Worm (Caenorhabditis elegans): ENCODE measurements around the gene cest-3.
A peak's percentile ranks its signal among the peaks of the same experiment; 100 is the strongest.

cest-3 gene

ce11 chrX:12235388-12235787 lies 6.1 kb upstream of the cest-3 start, which contains the start of gene C23H4.6:
TSS of gene C23H4.6 (plus strand) at chrX:12235606.
- TF ChIP-seq lin-32 (GFP tag; optimal IDR thresholded peaks at IDR 0.05) (no peak), ces-1 (GFP tag; optimal IDR thresholded peaks at IDR 0.05) (no peak), ceh-83 (GFP tag; optimal IDR thresholded peaks at IDR 0.05) (no peak), unc-62 (GFP tag; optimal IDR thresholded peaks at IDR 0.05) (no peak), nhr-2 (tag; optimal IDR thresholded peaks at IDR 0.05) (no peak), ceh-43 (GFP tag; optimal IDR thresholded peaks at IDR 0.05) (no peak), snpc-4 (tag; optimal IDR thresholded peaks at IDR 0.05) (no peak), elt-1 (tag; optimal IDR thresholded peaks at IDR 0.05; ENCODE audit: borderline replicate concordance, insufficient read depth) (no peak), nhr-76 (tag; optimal IDR thresholded peaks at IDR 0.05) (no peak), M03D4.4 (tag; optimal IDR thresholded peaks at IDR 0.05) (no peak), nhr-12 (tag; optimal IDR thresholded peaks at IDR 0.05) (no peak)

DNA sequence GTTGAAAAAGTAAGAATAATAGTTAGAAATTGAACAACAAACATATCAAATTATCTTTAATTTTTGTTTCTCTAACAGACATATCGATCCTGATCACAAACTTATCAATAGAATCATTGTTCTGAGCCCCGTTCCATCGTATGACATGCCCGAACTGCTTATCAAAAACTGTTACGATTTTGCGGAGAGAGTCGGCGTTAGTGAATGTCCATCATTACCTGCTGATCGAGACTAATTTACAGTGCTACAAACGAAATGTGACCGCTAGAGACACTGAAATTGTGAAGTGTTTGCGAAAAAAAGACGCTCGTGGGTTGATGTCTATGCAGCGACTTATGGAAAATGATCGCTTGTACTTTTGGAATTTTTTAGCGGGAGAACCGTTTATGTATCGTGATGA lies 1.5 kb downstream of the cest-3 start:
- TF ChIP-seq ceh-43 (GFP tag; optimal IDR thresholded peaks at IDR 0.05): no peak
- TF ChIP-seq drap-1 (GFP tag; optimal IDR thresholded peaks at IDR 0.05): no peak
- no peak for TF ChIP-seq ztf-11 (tag; optimal IDR thresholded peaks at IDR 0.05)
- TF ChIP-seq flh-1 (GFP tag; optimal IDR thresholded peaks at IDR 0.05): no peak
- no peak for TF ChIP-seq nhr-76 (tag; optimal IDR thresholded peaks at IDR 0.05)
- no peak for TF ChIP-seq snpc-4 (tag; optimal IDR thresholded peaks at IDR 0.05)
- no peak for TF ChIP-seq sem-2 (GFP tag; optimal IDR thresholded peaks at IDR 0.05)
- no peak for TF ChIP-seq ceh-39 (tag; optimal IDR thresholded peaks at IDR 0.05)
- no peak for TF ChIP-seq unc-62 (GFP tag; optimal IDR thresholded peaks at IDR 0.05)
- TF ChIP-seq nhr-237 (tag; optimal IDR thresholded peaks at IDR 0.05): no peak
- no peak for TF ChIP-seq elt-1 (tag; optimal IDR thresholded peaks at IDR 0.05; ENCODE audit: borderline replicate concordance, insufficient read depth)
- no peak for TF ChIP-seq elt-3 (tag; optimal IDR thresholded peaks at IDR 0.05)

DNA sequence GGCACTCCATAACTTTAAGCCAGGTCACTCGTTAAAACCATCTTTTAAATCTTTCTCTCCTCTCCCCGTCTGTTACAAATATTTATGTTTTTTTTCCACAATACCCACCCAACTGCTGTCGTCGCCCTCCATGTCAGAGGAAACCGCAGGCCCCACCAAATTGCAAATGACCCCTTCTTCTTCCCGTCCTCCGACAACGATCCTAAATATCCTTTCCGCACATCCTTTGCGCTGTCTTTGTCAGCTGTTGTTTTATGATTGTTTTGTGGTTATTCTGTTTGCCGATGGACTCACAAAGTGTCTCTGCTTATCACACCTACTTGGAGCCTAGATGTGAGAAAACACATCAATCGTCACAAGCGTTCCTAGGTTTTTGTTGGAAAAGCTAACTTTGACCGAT lies 6.7 kb downstream of the cest-3 start:
- TF ChIP-seq hlh-1 (tag; optimal IDR thresholded peaks at IDR 0.05): peak; percentile 91
- TF ChIP-seq bed-3 (GFP tag; optimal IDR thresholded peaks at IDR 0.05): no peak
- TF ChIP-seq unc-62 (GFP tag; optimal IDR thresholded peaks at IDR 0.05): peak; percentile 22

DNA sequence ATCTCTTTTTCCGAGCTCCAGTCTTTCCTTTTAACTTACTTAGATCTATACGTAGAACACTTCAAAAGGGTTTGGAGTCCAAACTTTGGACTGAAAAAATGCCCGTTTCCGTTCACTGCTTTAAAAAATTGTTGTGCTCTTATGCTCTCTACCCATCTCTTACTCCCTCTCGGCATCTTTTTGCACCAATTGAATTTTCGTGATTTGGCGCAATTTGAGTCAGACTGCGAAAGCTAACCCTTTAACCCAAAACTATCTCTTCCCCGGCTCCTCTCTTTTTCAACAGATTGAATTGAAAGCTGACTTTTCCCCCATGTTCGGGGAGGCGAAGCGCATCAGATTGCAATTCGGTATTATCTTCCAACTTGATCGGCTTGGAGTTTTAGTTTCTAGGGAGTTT lies 10.7 kb downstream of the cest-3 start:
- TF ChIP-seq ces-1 (GFP tag; optimal IDR thresholded peaks at IDR 0.05) (peak; percentile 80), drap-1 (GFP tag; optimal IDR thresholded peaks at IDR 0.05) (no peak), unc-39 (tag; optimal IDR thresholded peaks at IDR 0.05) (no peak)

DNA sequence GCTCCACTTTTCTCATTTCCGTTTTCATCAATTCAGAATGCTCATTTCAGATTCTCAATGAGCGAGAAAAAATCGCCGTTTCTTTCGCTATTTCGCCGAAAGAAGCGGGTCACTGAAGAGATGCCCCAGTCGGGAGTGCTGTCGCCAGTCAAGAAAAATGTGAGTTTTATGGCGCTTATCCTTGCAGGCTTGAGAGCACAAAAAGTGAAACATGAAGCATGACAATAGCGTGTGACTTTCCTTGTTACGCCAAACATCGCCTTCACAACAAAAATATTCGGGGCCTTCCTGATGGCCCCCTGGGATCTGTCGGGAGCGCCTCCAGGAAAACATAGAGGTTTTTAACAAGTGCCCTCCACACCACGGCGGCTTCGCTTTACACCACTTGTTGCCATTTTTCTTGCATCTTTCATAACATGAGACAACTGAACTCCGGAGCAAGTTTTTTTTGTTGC lies 15.2 kb downstream of the cest-3 start, which contains the start of gene E01G6.2:
Gene E01G6.2, plus strand, starts transcription at position 51 of the 455 bp plus-strand sequence.
- TF ChIP-seq nhr-76 (tag; optimal IDR thresholded peaks at IDR 0.05) (no peak), flh-1 (GFP tag; optimal IDR thresholded peaks at IDR 0.05) (no peak), cnd-1 (tag; optimal IDR thresholded peaks at IDR 0.05) (no peak), ztf-11 (tag; optimal IDR thresholded peaks at IDR 0.05) (no peak), pha-4 (tag; optimal IDR thresholded peaks at IDR 0.05) (no peak), lin-13 (tag; optimal IDR thresholded peaks at IDR 0.05) (no peak), blmp-1 (tag; optimal IDR thresholded peaks at IDR 0.05) (no peak), mab-5 (tag; optimal IDR thresholded peaks at IDR 0.05) (no peak), ceh-83 (GFP tag; optimal IDR thresholded peaks at IDR 0.05) (no peak), lin-32 (GFP tag; optimal IDR thresholded peaks at IDR 0.05) (no peak), sptf-1 (tag; optimal IDR thresholded peaks at IDR 0.05) (no peak), unc-120 (tag; optimal IDR thresholded peaks at IDR 0.05; ENCODE audit: poor library complexity, severe bottlenecking) (no peak), snpc-4 (tag; optimal IDR thresholded peaks at IDR 0.05) (no peak), M03D4.4 (tag; optimal IDR thresholded peaks at IDR 0.05) (no peak)

ce11 chrX:12260381-12260931 lies 19.0 kb downstream of the cest-3 start, which contains the start of gene E01G6.1:
TSS of gene E01G6.1 (plus strand) at chrX:12260881.
- TF ChIP-seq blmp-1 (tag; optimal IDR thresholded peaks at IDR 0.05) (no peak), nhr-28 (tag; optimal IDR thresholded peaks at IDR 0.05) (no peak), nhr-12 (tag; optimal IDR thresholded peaks at IDR 0.05) (no peak), mls-2 (tag; optimal IDR thresholded peaks at IDR 0.05) (no peak), nhr-76 (tag; optimal IDR thresholded peaks at IDR 0.05) (no peak), nhr-2 (tag; optimal IDR thresholded peaks at IDR 0.05) (no peak), pha-4 (tag; optimal IDR thresholded peaks at IDR 0.05) (no peak), unc-62 (GFP tag; optimal IDR thresholded peaks at IDR 0.05) (no peak), mab-5 (tag; optimal IDR thresholded peaks at IDR 0.05) (no peak), cnd-1 (tag; optimal IDR thresholded peaks at IDR 0.05) (no peak), ceh-83 (GFP tag; optimal IDR thresholded peaks at IDR 0.05) (no peak), mep-1 (tag; optimal IDR thresholded peaks at IDR 0.05) (no peak), zip-8 (tag; optimal IDR thresholded peaks at IDR 0.05) (no peak), nhr-237 (tag; optimal IDR thresholded peaks at IDR 0.05) (no peak), lsy-2 (tag; optimal IDR thresholded peaks at IDR 0.05) (no peak), ham-2 (GFP tag; optimal IDR thresholded peaks at IDR 0.05) (no peak), bed-3 (GFP tag; optimal IDR thresholded peaks at IDR 0.05) (no peak), sem-2 (GFP tag; optimal IDR thresholded peaks at IDR 0.05) (no peak), flh-1 (GFP tag; optimal IDR thresholded peaks at IDR 0.05) (no peak), hlh-1 (tag; optimal IDR thresholded peaks at IDR 0.05) (no peak)
